Worm (Caenorhabditis elegans) whole organism, L4/young adult: ENCODE results near the gene unc-116.
"Not testable (repeated sequence)": the region's sequence is repeated elsewhere in the genome, so short reads cannot be mapped to it uniquely, and the experiment has no call there.

Source experiments
- W03F9.2 ChIP-seq: fragments of 150-350 bp; optimal IDR thresholded peaks from 2 replicates; lab custom pipeline; 2014; ENCODE audit warnings: missing biosample characterization, missing genetic modification characterization
- dao-5 ChIP-seq: sonication (generic microtip); optimal IDR thresholded peaks from 2 replicates; lab custom pipeline; 2016; ENCODE audit warnings: missing genotype, missing genetic modification characterization, moderate library complexity, missing compliant biosample characterization
- him-1 ChIP-seq: sonication (generic microtip); optimal IDR thresholded peaks from 2 replicates; lab custom pipeline; 2016; ENCODE audit warnings: missing genotype, missing genetic modification reagents, missing genetic modification characterization, missing compliant biosample characterization

The unc-116 gene

ce11 chrIII:8370846-8371257 is 15.9 kb upstream of the unc-116 start:
- TF ChIP-seq W03F9.2 (tag; lab: Kevin White, UChicago), result peak; percentile 26
- no peak for TF ChIP-seq dao-5 (tag; lab: Kevin White, UChicago)

ce11 chrIII:8370188-8370587 is 15.2 kb upstream of the unc-116 start:
- TF ChIP-seq dao-5 (tag; lab: Kevin White, UChicago) (no peak), him-1 (tag; lab: Kevin White, UChicago) (no peak), W03F9.2 (tag; lab: Kevin White, UChicago) (no peak)

ce11 chrIII:8369172-8369571 is 14.2 kb upstream of the unc-116 start:
- TF ChIP-seq him-1 (tag; lab: Kevin White, UChicago), result no peak
- TF ChIP-seq dao-5 (tag; lab: Kevin White, UChicago), result no peak
- no peak for TF ChIP-seq W03F9.2 (tag; lab: Kevin White, UChicago)

- no peak for TF ChIP-seq W03F9.2 (tag; lab: Kevin White, UChicago)
- no peak for TF ChIP-seq him-1 (tag; lab: Kevin White, UChicago)
- no peak for TF ChIP-seq dao-5 (tag; lab: Kevin White, UChicago)
These were observed 13.6 kb upstream of the unc-116 start, which contains the start of gene R05D3.9 for ce11 chrIII:8368619-8369018. Gene R05D3.9 (minus strand): TSS chrIII:8368719.

- no peak for TF ChIP-seq W03F9.2 (tag; lab: Kevin White, UChicago)
- TF ChIP-seq dao-5 (tag; lab: Kevin White, UChicago), result no peak
- no peak for TF ChIP-seq him-1 (tag; lab: Kevin White, UChicago)
These were observed 8.5 kb upstream of the unc-116 start, which contains the start of gene R05D3.3 for ce11 chrIII:8363253-8364061. Gene R05D3.3 (plus strand): TSS chrIII:8364011.

- TF ChIP-seq W03F9.2 (tag; lab: Kevin White, UChicago) (peak; percentile 65), dao-5 (tag; lab: Kevin White, UChicago) (no peak)
These were observed 3.3 kb upstream of the unc-116 start, which contains the start of the genes R05D3.8 and rfp-1 for ce11 chrIII:8358213-8358672. Gene R05D3.8 (minus strand): TSS chrIII:8358327. Gene rfp-1 (plus strand): TSS chrIII:8358622.

ce11 chrIII:8356407-8356881 is 1.5 kb upstream of the unc-116 start:
- TF ChIP-seq him-1 (tag; lab: Kevin White, UChicago), result no peak
- peak; percentile 46 for TF ChIP-seq W03F9.2 (tag; lab: Kevin White, UChicago)

- TF ChIP-seq him-1 (tag; lab: Kevin White, UChicago), result no peak
- TF ChIP-seq W03F9.2 (tag; lab: Kevin White, UChicago), result no peak
- TF ChIP-seq dao-5 (tag; lab: Kevin White, UChicago), result no peak
These were observed 465 bp upstream of the unc-116 start for ce11 chrIII:8355462-8355815.

- not testable (repeated sequence) for TF ChIP-seq W03F9.2, dao-5, him-1 (tag; lab: Kevin White, UChicago)
These were observed 7.2 kb downstream of the unc-116 start, which contains the start of gene clc-29 for ce11 chrIII:8347822-8348221. Gene clc-29 (minus strand): TSS chrIII:8347922.

- not testable (repeated sequence) for TF ChIP-seq dao-5, him-1, W03F9.2 (tag; lab: Kevin White, UChicago)
These were observed 10.7 kb downstream of the unc-116 start, which contains the start of gene ZC262.7 for ce11 chrIII:8344283-8344682. Gene ZC262.7 (minus strand): TSS chrIII:8344336.

- TF ChIP-seq him-1, W03F9.2, dao-5 (tag; lab: Kevin White, UChicago): not testable (repeated sequence)
These were observed 15.6 kb downstream of the unc-116 start, which contains the start of gene clc-28 for ce11 chrIII:8339372-8339771. Gene clc-28 (minus strand): TSS chrIII:8339472.

- TF ChIP-seq W03F9.2 (tag; lab: Kevin White, UChicago), result no peak
- TF ChIP-seq dao-5 (tag; lab: Kevin White, UChicago), result no peak
- TF ChIP-seq him-1 (tag; lab: Kevin White, UChicago), result no peak
These were observed 20.5 kb downstream of the unc-116 start, which contains the start of gene ZC262.4 for ce11 chrIII:8334432-8334831. Gene ZC262.4 (minus strand): TSS chrIII:8334532.

ce11 chrIII:8331779-8332178 is 23.2 kb downstream of the unc-116 start, which contains the start of the genes mrps-18A and ZC262.2:
Gene mrps-18A (minus strand): TSS chrIII:8331919.
Gene ZC262.2 (plus strand): TSS chrIII:8332062.
- TF ChIP-seq him-1 (tag; lab: Kevin White, UChicago) (no peak), dao-5 (tag; lab: Kevin White, UChicago) (no peak), W03F9.2 (tag; lab: Kevin White, UChicago) (peak; percentile 19)
